Fruit fly (Drosophila melanogaster) whole organism, embryonic: Measurements from ENCODE around the gene CG31102.
A peak's percentile ranks its signal among the peaks of the same experiment; 100 is the strongest.

Source experiments
- B-H1 ChIP-seq: fragments of 200-800 bp; sonication (Bioruptor generic); IDR thresholded peaks from 3 replicates; pipeline ENCODE4 v1.3.6; 2022; ENCODE audit warnings: missing biosample characterization, missing genetic modification characterization
- B-H2 ChIP-seq: fragments of 200-800 bp; sonication (Bioruptor generic); optimal IDR thresholded peaks from 2 replicates; lab custom pipeline; 2018; ENCODE audit warnings: missing biosample characterization, mild to moderate bottlenecking, missing genetic modification characterization
- BEAF-32 ChIP-seq: fragments of 200-800 bp; sonication (Bioruptor generic); optimal IDR thresholded peaks from 3 replicates; lab custom pipeline; 2017; ENCODE audit warnings: missing biosample characterization, missing genetic modification characterization, mild to moderate bottlenecking, moderate library complexity, missing genetic modification reagents
- Bteb2 ChIP-seq: fragments of 200-800 bp; sonication (Bioruptor generic); optimal IDR thresholded peaks from 2 replicates; lab custom pipeline; 2016; ENCODE audit warnings: missing biosample characterization, missing genetic modification characterization
- CG10431 ChIP-seq: fragments of 200-800 bp; sonication (Bioruptor generic); optimal IDR thresholded peaks from 3 replicates; lab custom pipeline; 2018; ENCODE audit warnings: missing biosample characterization, mild to moderate bottlenecking, missing genetic modification characterization
- CG10565 ChIP-seq: fragments of 200-800 bp; sonication (Bioruptor generic); optimal IDR thresholded peaks from 3 replicates; lab custom pipeline; 2016; ENCODE audit warnings: missing biosample characterization, mild to moderate bottlenecking, missing genetic modification characterization
- CG11504 ChIP-seq: fragments of 200-800 bp; sonication (Bioruptor generic); optimal IDR thresholded peaks from 3 replicates; lab custom pipeline; 2019; ENCODE audit warnings: missing biosample characterization, mild to moderate bottlenecking, missing genetic modification characterization, moderate library complexity
- CG11696 ChIP-seq: fragments of 200-800 bp; sonication (Bioruptor generic); IDR thresholded peaks from 2 replicates; pipeline ENCODE4 v1.3.6; 2022; ENCODE audit warnings: missing biosample characterization, missing genetic modification characterization
- CG11723 ChIP-seq: fragments of 200-800 bp; sonication (Bioruptor generic); optimal IDR thresholded peaks from 2 replicates; lab custom pipeline; 2017; ENCODE audit warnings: missing biosample characterization, mild to moderate bottlenecking, missing genetic modification characterization
- CG12071 ChIP-seq: fragments of 200-800 bp; sonication (Bioruptor generic); optimal IDR thresholded peaks from 3 replicates; lab custom pipeline; 2018; ENCODE audit warnings: missing biosample characterization, mild to moderate bottlenecking, missing genetic modification characterization
- CG12155 ChIP-seq: fragments of 200-800 bp; sonication (Bioruptor generic); optimal IDR thresholded peaks from 3 replicates; lab custom pipeline; 2016; ENCODE audit warnings: missing biosample characterization, missing genetic modification characterization
- CG12236 ChIP-seq: fragments of 200-800 bp; sonication (Bioruptor generic); optimal IDR thresholded peaks from 2 replicates; lab custom pipeline; 2016; ENCODE audit warnings: missing biosample characterization, missing genetic modification characterization
- CG14050 ChIP-seq: fragments of 200-800 bp; sonication (Bioruptor generic); IDR thresholded peaks from 3 replicates; pipeline ENCODE4 v1.3.6; 2022; ENCODE audit warnings: missing biosample characterization, missing genetic modification characterization
- CG1602 ChIP-seq: fragments of 200-800 bp; sonication (Bioruptor generic); optimal IDR thresholded peaks from 3 replicates; lab custom pipeline; 2016; ENCODE audit warnings: missing biosample characterization, missing genetic modification characterization
- CG1603 ChIP-seq: fragments of 200-800 bp; sonication (Bioruptor generic); optimal IDR thresholded peaks from 2 replicates; lab custom pipeline; 2019; ENCODE audit warnings: missing biosample characterization, mild to moderate bottlenecking, missing genetic modification characterization, moderate library complexity
- CG32532 ChIP-seq: fragments of 200-800 bp; sonication (Bioruptor generic); IDR thresholded peaks from 2 replicates; pipeline ENCODE4 v1.3.6; 2022; ENCODE audit warnings: missing biosample characterization, missing genetic modification characterization
- CG3726 ChIP-seq: fragments of 200-800 bp; sonication (Bioruptor generic); IDR thresholded peaks from 3 replicates; pipeline ENCODE4, ENCODE4 v1.3.6; 2022; ENCODE audit warnings: missing biosample characterization, missing genetic modification characterization
- CG3995 ChIP-seq: fragments of 200-800 bp; sonication (Bioruptor generic); optimal IDR thresholded peaks from 3 replicates; lab custom pipeline; 2016; ENCODE audit warnings: missing biosample characterization, missing genetic modification characterization
- CG4404 ChIP-seq: fragments of 200-800 bp; sonication (Bioruptor generic); IDR thresholded peaks from 2 replicates; pipeline ENCODE4 v1.3.6; 2022; ENCODE audit warnings: missing biosample characterization, missing genetic modification characterization
- CG4730 ChIP-seq: fragments of 200-800 bp; sonication (Bioruptor generic); IDR thresholded peaks from 2 replicates; pipeline ENCODE4 v1.3.6; 2022; ENCODE audit warnings: missing biosample characterization, missing genetic modification characterization
- CG8944 ChIP-seq: fragments of 200-800 bp; sonication (Bioruptor generic); optimal IDR thresholded peaks from 3 replicates; lab custom pipeline; 2016; ENCODE audit warnings: missing biosample characterization, missing genetic modification characterization
- Doc2 ChIP-seq: fragments of 200-800 bp; sonication (Bioruptor generic); IDR thresholded peaks from 2 replicates; pipeline ENCODE4 v1.3.6; 2022; ENCODE audit warnings: missing biosample characterization, missing genetic modification characterization
- Elba2 ChIP-seq: fragments of 200-800 bp; sonication (Bioruptor generic); optimal IDR thresholded peaks from 3 replicates; lab custom pipeline; 2016; ENCODE audit warnings: missing biosample characterization, missing genetic modification characterization
- HHEX ChIP-seq: fragments of 200-800 bp; sonication (Bioruptor generic); optimal IDR thresholded peaks from 3 replicates; lab custom pipeline; 2017; ENCODE audit warnings: missing biosample characterization, mild to moderate bottlenecking, missing genetic modification characterization, missing genetic modification reagents
- HLH54F ChIP-seq: fragments of 200-800 bp; sonication (Bioruptor generic); optimal IDR thresholded peaks from 3 replicates; lab custom pipeline; 2016; ENCODE audit warnings: missing biosample characterization, missing genetic modification characterization
- Hsf ChIP-seq: fragments of 200-800 bp; sonication (Bioruptor generic); optimal IDR thresholded peaks from 3 replicates; lab custom pipeline; 2016; ENCODE audit warnings: missing biosample characterization, missing genetic modification characterization
- Mad ChIP-seq: fragments of 200-800 bp; sonication (Bioruptor generic); optimal IDR thresholded peaks from 2 replicates; lab custom pipeline; 2016; ENCODE audit warnings: missing biosample characterization, missing genetic modification characterization
- Meics ChIP-seq: fragments of 200-800 bp; sonication (Bioruptor generic); optimal IDR thresholded peaks from 2 replicates; lab custom pipeline; 2017; ENCODE audit warnings: missing biosample characterization, mild to moderate bottlenecking, missing genetic modification characterization
- Nf-YA ChIP-seq: fragments of 200-800 bp; sonication (Bioruptor generic); IDR thresholded peaks from 2 replicates; pipeline ENCODE4 v1.3.6; 2022; ENCODE audit warnings: missing biosample characterization, missing genetic modification characterization
- Poxn ChIP-seq: fragments of 200-800 bp; sonication (Bioruptor generic); IDR thresholded peaks from 2 replicates; pipeline ENCODE4 v1.3.6; 2022; ENCODE audit warnings: missing biosample characterization, missing genetic modification characterization
- Sry-β ChIP-seq: fragments of 200-800 bp; sonication (Bioruptor generic); optimal IDR thresholded peaks from 2 replicates; lab custom pipeline; 2018; ENCODE audit warnings: missing biosample characterization, mild to moderate bottlenecking, missing genetic modification characterization, moderate library complexity
- ara ChIP-seq: fragments of 200-800 bp; sonication (Bioruptor generic); IDR thresholded peaks from 2 replicates; pipeline ENCODE4 v1.3.6; 2022; ENCODE audit warnings: missing biosample characterization, missing genetic modification characterization
- bigmax ChIP-seq: fragments of 200-800 bp; sonication (Bioruptor generic); optimal IDR thresholded peaks from 2 replicates; lab custom pipeline; 2018; ENCODE audit warnings: missing biosample characterization, mild to moderate bottlenecking, missing genetic modification characterization
- chn ChIP-seq: fragments of 200-800 bp; sonication (Bioruptor generic); optimal IDR thresholded peaks from 2 replicates; lab custom pipeline; 2016; ENCODE audit warnings: missing biosample characterization, missing genetic modification characterization
- corto ChIP-seq: fragments of 200-800 bp; sonication (Bioruptor generic); optimal IDR thresholded peaks from 2 replicates; lab custom pipeline; 2016; ENCODE audit warnings: missing biosample characterization, mild to moderate bottlenecking, missing genetic modification characterization, moderate library complexity
- croc ChIP-seq: fragments of 200-800 bp; sonication (Bioruptor generic); conservative IDR thresholded peaks from 3 replicates; pipeline ENCODE4 v1.3.6; 2022; ENCODE audit warnings: missing biosample characterization, missing genetic modification characterization
- cwo ChIP-seq: fragments of 200-800 bp; sonication (Bioruptor generic); optimal IDR thresholded peaks from 3 replicates; lab custom pipeline; 2017; ENCODE audit warnings: missing biosample characterization, missing genetic modification characterization, mild to moderate bottlenecking, moderate library complexity, missing genetic modification reagents
- disco-r ChIP-seq: fragments of 200-800 bp; sonication (Bioruptor generic); optimal IDR thresholded peaks from 2 replicates; lab custom pipeline; 2016; ENCODE audit warnings: missing biosample characterization, missing genetic modification characterization
- jigr1 ChIP-seq: fragments of 200-800 bp; sonication (Bioruptor generic); IDR thresholded peaks from 3 replicates; pipeline ENCODE4 v1.3.6; 2022; ENCODE audit warnings: missing biosample characterization, missing genetic modification characterization
- lola ChIP-seq, 3 experiments: fragments of >200 bp in 2 of 3; fragments of 200-800 bp in 1 of 3; sonication (Bioruptor generic) in 1 of 3; optimal IDR thresholded peaks; 2 replicates each; lab custom pipeline; 2017 to 2019; ENCODE audit warnings: missing biosample characterization in 3 of 3, missing genetic modification characterization in 3 of 3, mild to moderate bottlenecking in 1 of 3, moderate library complexity in 1 of 3
- nerfin-2 ChIP-seq: fragments of 200-800 bp; sonication (Bioruptor generic); IDR thresholded peaks from 2 replicates; pipeline ENCODE4 v1.3.6; 2022; ENCODE audit warnings: missing biosample characterization, missing genetic modification characterization; ENCODE audit not compliant: partially characterized antibody
- oc ChIP-seq: fragments of 200-800 bp; sonication (Bioruptor generic); optimal IDR thresholded peaks from 2 replicates; lab custom pipeline; 2018; ENCODE audit warnings: missing biosample characterization, mild to moderate bottlenecking, missing genetic modification characterization, moderate library complexity
- pan ChIP-seq, 4 experiments: fragments of >200 bp in 3 of 4; fragments of 200-800 bp in 1 of 4; sonication (Bioruptor generic) in 1 of 4; optimal IDR thresholded peaks in 3 of 4; IDR thresholded peaks in 1 of 4; 2 replicates each; pipeline versions ENCODE4 v1.3.6 to Lab custom; 2017 to 2022; ENCODE audit warnings: missing biosample characterization in 2 of 4, missing genetic modification characterization in 2 of 4, mixed read lengths in 1 of 4
- pb ChIP-seq: fragments of 200-800 bp; sonication (Bioruptor generic); optimal IDR thresholded peaks from 3 replicates; lab custom pipeline; 2016; ENCODE audit warnings: missing biosample characterization, missing genetic modification characterization
- pzg ChIP-seq: fragments of 200-800 bp; sonication (Bioruptor generic); optimal IDR thresholded peaks from 3 replicates; lab custom pipeline; 2018; ENCODE audit warnings: missing biosample characterization, mild to moderate bottlenecking, missing genetic modification characterization, moderate library complexity
- repo ChIP-seq: fragments of 200-800 bp; sonication (Bioruptor generic); optimal IDR thresholded peaks from 2 replicates; lab custom pipeline; 2016; ENCODE audit warnings: missing biosample characterization, missing genetic modification characterization
- ro ChIP-seq: fragments of 200-800 bp; sonication (Bioruptor generic); IDR thresholded peaks from 2 replicates; pipeline ENCODE4 v1.3.6; 2022; ENCODE audit warnings: missing biosample characterization, missing genetic modification characterization
- scrt ChIP-seq: fragments of 200-800 bp; sonication (Bioruptor generic); optimal IDR thresholded peaks from 2 replicates; lab custom pipeline; 2018; ENCODE audit warnings: missing biosample characterization, mild to moderate bottlenecking, missing genetic modification characterization, moderate library complexity
- trh ChIP-seq: fragments of 200-800 bp; sonication (Bioruptor generic); optimal IDR thresholded peaks from 2 replicates; lab custom pipeline; 2016; ENCODE audit warnings: missing biosample characterization, missing genetic modification characterization
- twi ChIP-seq: fragments of 200-800 bp; optimal IDR thresholded peaks from 2 replicates; lab custom pipeline; 2019; ENCODE audit warnings: missing biosample characterization, mild to moderate bottlenecking, missing genetic modification characterization, moderate library complexity

Gene CG31102

dm6 chr3R:25247379-25247869 lies 48.0 kb downstream of the CG31102 start, which contains the start of the genes RpS27 and Nup37:
Gene RpS27, minus strand, starts transcription at chr3R:25247514.
Gene Nup37, plus strand, starts transcription at chr3R:25247658.
- peak; percentile 97 for TF ChIP-seq CG12236 (GFP tag; lab: Kevin White, UChicago)
- TF ChIP-seq CG8944 (GFP tag; lab: Kevin White, UChicago), result peak; percentile 98
- peak; percentile 97 for TF ChIP-seq pzg (GFP tag; lab: Kevin White, UChicago)
- peak; percentile 89 for TF ChIP-seq CG3995 (GFP tag; lab: Kevin White, UChicago)
- peak; percentile 93 for TF ChIP-seq twi (tag; lab: Kevin White, UChicago)
- peak; percentile 72; the same call in 1 of the 3 replicates for TF ChIP-seq jigr1
- TF ChIP-seq CG4730, result peak; percentile 94
- TF ChIP-seq Elba2, result peak; percentile 72
- TF ChIP-seq ro (GFP tag; lab: Robert Waterston, UW), result peak; percentile 94
- TF ChIP-seq B-H1 (GFP tag; lab: Robert Waterston, UW), result peak; percentile 90
- peak; percentile 98 for TF ChIP-seq trh
- peak; percentile 91 for TF ChIP-seq cwo (GFP tag; lab: Kevin White, UChicago)
- peak; percentile 71 for TF ChIP-seq corto (GFP tag; lab: Kevin White, UChicago)
- peak; percentile 93 for TF ChIP-seq CG12155
- TF ChIP-seq CG10565 (GFP tag; lab: Kevin White, UChicago), result peak; percentile 91
- TF ChIP-seq Hsf (GFP tag; lab: Kevin White, UChicago), result peak; percentile 98
- TF ChIP-seq pan (optimal IDR thresholded peaks at IDR 0.05; lab: Kevin White, UChicago), result no peak
- TF ChIP-seq pan (GFP tag; optimal IDR thresholded peaks at IDR 0.05 in 1 of 2, IDR thresholded peaks at IDR 0.05 in 1 of 2), result peak in 1 of 2 experiments; percentile 97
- peak; percentile 93 for TF ChIP-seq CG14050 (GFP tag; lab: Robert Waterston, UW)
- peak; percentile 98 for TF ChIP-seq CG10431 (GFP tag; lab: Kevin White, UChicago)
- TF ChIP-seq CG1603, result peak; percentile 98
- TF ChIP-seq HHEX (GFP tag; lab: Kevin White, UChicago), result peak; percentile 99
- TF ChIP-seq CG11504 (tag; lab: Kevin White, UChicago), result peak; percentile 93
- TF ChIP-seq CG11723 (GFP tag; lab: Kevin White, UChicago), result peak; percentile 99
- peak; percentile 92 for TF ChIP-seq oc (tag; lab: Kevin White, UChicago)
- peak; percentile 98 for TF ChIP-seq disco-r
- TF ChIP-seq Poxn (GFP tag; lab: Robert Waterston, UW), result peak; percentile 84
- TF ChIP-seq Bteb2, result peak; percentile 97
- TF ChIP-seq BEAF-32, result peak; percentile 67
- peak; percentile 98 for TF ChIP-seq repo
- peak; percentile 89 for TF ChIP-seq CG4404 (GFP tag; lab: Robert Waterston, UW)
- peak; percentile 95 for TF ChIP-seq CG1602
- peak; percentile 96 for TF ChIP-seq scrt
- peak; percentile 88 for TF ChIP-seq croc (GFP tag; lab: Robert Waterston, UW)
- peak; percentile 98 for TF ChIP-seq CG32532 (GFP tag; lab: Robert Waterston, UW)
- TF ChIP-seq CG11696 (GFP tag; lab: Robert Waterston, UW), result peak; percentile 84
- TF ChIP-seq Mad (GFP tag; lab: Kevin White, UChicago), result peak; percentile 99
- peak; percentile 99 for TF ChIP-seq pb
- TF ChIP-seq ara (GFP tag; lab: Robert Waterston, UW), result peak; percentile 95
- TF ChIP-seq lola (GFP tag; optimal IDR thresholded peaks at IDR 0.05; lab: Kevin White, UChicago), result peak in 1 of 3 experiments; percentile 83
- TF ChIP-seq Meics (GFP tag; lab: Kevin White, UChicago), result peak; percentile 99
- TF ChIP-seq HLH54F (GFP tag; lab: Kevin White, UChicago), result peak; percentile 98
- peak; percentile 100 for TF ChIP-seq B-H2 (GFP tag; lab: Kevin White, UChicago)
- TF ChIP-seq bigmax (GFP tag; lab: Kevin White, UChicago), result peak; percentile 86
- peak; percentile 99 for TF ChIP-seq CG12071 (GFP tag; lab: Kevin White, UChicago)
- peak; percentile 93 for TF ChIP-seq Nf-YA (GFP tag; lab: Robert Waterston, UW)
- no peak for TF ChIP-seq nerfin-2 (GFP tag; lab: Robert Waterston, UW)
- peak; percentile 80 for TF ChIP-seq Sry-β (GFP tag; lab: Kevin White, UChicago)
- peak; percentile 98 for TF ChIP-seq chn
- peak; percentile 95 for TF ChIP-seq CG3726 (GFP tag; lab: Robert Waterston, UW)
- peak; percentile 94 for TF ChIP-seq Doc2 (GFP tag; lab: Robert Waterston, UW)
